Fruit fly (Drosophila melanogaster) whole organism, embryonic: Measurements from ENCODE around the gene CG11131.

ENCODE experiments used
- CG10274 ChIP-seq: fragments of 200-800 bp; sonication (Bioruptor generic); optimal IDR thresholded peaks from 3 replicates; lab custom pipeline; 2017; ENCODE audit warnings: missing biosample characterization, mild to moderate bottlenecking, missing genetic modification characterization
- CG10321 ChIP-seq: fragments of 200-800 bp; sonication (Bioruptor generic); IDR thresholded peaks from 2 replicates; pipeline ENCODE4 v1.3.6; 2022; ENCODE audit warnings: missing biosample characterization, missing genetic modification characterization
- CG11085 ChIP-seq: fragments of 200-800 bp; sonication (Bioruptor generic); IDR thresholded peaks from 2 replicates; pipeline ENCODE4 v1.3.6; 2022; ENCODE audit warnings: missing biosample characterization, missing genetic modification characterization
- CG11723 ChIP-seq: fragments of 200-800 bp; sonication (Bioruptor generic); optimal IDR thresholded peaks from 2 replicates; lab custom pipeline; 2017; ENCODE audit warnings: missing biosample characterization, mild to moderate bottlenecking, missing genetic modification characterization
- CG14014 ChIP-seq: fragments of 200-800 bp; sonication (Bioruptor generic); IDR thresholded peaks from 2 replicates; pipeline ENCODE4 v1.3.6; 2022; ENCODE audit warnings: missing biosample characterization, missing genetic modification characterization
- CG14050 ChIP-seq: fragments of 200-800 bp; sonication (Bioruptor generic); IDR thresholded peaks from 3 replicates; pipeline ENCODE4 v1.3.6; 2022; ENCODE audit warnings: missing biosample characterization, missing genetic modification characterization
- CG17568 ChIP-seq: fragments of 200-800 bp; sonication (Bioruptor generic); optimal IDR thresholded peaks from 2 replicates; lab custom pipeline; 2018; ENCODE audit warnings: missing biosample characterization, mild to moderate bottlenecking, missing genetic modification characterization, moderate library complexity
- CG1832 ChIP-seq: fragments of 200-800 bp; sonication (Bioruptor generic); optimal IDR thresholded peaks from 2 replicates; lab custom pipeline; 2017; ENCODE audit warnings: missing biosample characterization, mild to moderate bottlenecking, missing genetic modification characterization, inconsistent platforms
- CG2889 ChIP-seq: fragments of 200-800 bp; sonication (Bioruptor generic); IDR thresholded peaks from 3 replicates; pipeline ENCODE4 v1.3.6; 2022; ENCODE audit warnings: missing biosample characterization, missing genetic modification characterization
- CG32772 ChIP-seq: fragments of 200-800 bp; sonication (Bioruptor generic); IDR thresholded peaks from 2 replicates; pipeline ENCODE4 v1.3.6; 2022; ENCODE audit warnings: missing biosample characterization, missing genetic modification characterization
- CG3281 ChIP-seq: fragments of 200-800 bp; sonication (Bioruptor generic); optimal IDR thresholded peaks from 3 replicates; lab custom pipeline; 2017; ENCODE audit warnings: missing biosample characterization, mild to moderate bottlenecking, missing genetic modification characterization
- CG4328 ChIP-seq: fragments of 200-800 bp; sonication (Bioruptor generic); optimal IDR thresholded peaks from 3 replicates; lab custom pipeline; 2017; ENCODE audit warnings: missing biosample characterization, missing genetic modification reagents, missing genetic modification characterization
- CG7271 ChIP-seq: fragments of 200-800 bp; sonication (Bioruptor generic); optimal IDR thresholded peaks from 2 replicates; lab custom pipeline; 2018; ENCODE audit warnings: missing biosample characterization, mild to moderate bottlenecking, missing genetic modification characterization, moderate library complexity
- CG7357 ChIP-seq: fragments of 200-800 bp; sonication (Bioruptor generic); IDR thresholded peaks from 3 replicates; pipeline ENCODE4 v1.3.6; 2022; ENCODE audit warnings: missing biosample characterization, missing genetic modification characterization
- CG7928 ChIP-seq: fragments of 200-800 bp; sonication (Bioruptor generic); optimal IDR thresholded peaks from 2 replicates; lab custom pipeline; 2017; ENCODE audit warnings: missing biosample characterization, mild to moderate bottlenecking, missing genetic modification characterization
- CG8359 ChIP-seq: fragments of 200-800 bp; sonication (Bioruptor generic); optimal IDR thresholded peaks from 2 replicates; lab custom pipeline; 2017; ENCODE audit warnings: missing biosample characterization, mild to moderate bottlenecking, missing genetic modification characterization, borderline replicate concordance
- CG8924 ChIP-seq: fragments of 200-800 bp; optimal IDR thresholded peaks from 3 replicates; lab custom pipeline; 2019; ENCODE audit warnings: missing biosample characterization, mild to moderate bottlenecking, missing genetic modification characterization, moderate library complexity
- Dbx ChIP-seq: fragments of 200-800 bp; sonication (Bioruptor generic); IDR thresholded peaks from 3 replicates; pipeline ENCODE4 v1.3.6; 2022; ENCODE audit warnings: missing biosample characterization, missing genetic modification characterization
- Dip3 ChIP-seq: fragments of 200-800 bp; sonication (Bioruptor generic); optimal IDR thresholded peaks from 3 replicates; lab custom pipeline; 2016; ENCODE audit warnings: missing biosample characterization, missing genetic modification characterization
- Ets65A ChIP-seq: fragments of 200-800 bp; sonication (Bioruptor generic); peaks from one replicate; lab custom pipeline; 2016; ENCODE audit warnings: missing biosample characterization, missing genetic modification characterization
- Fer1 ChIP-seq: fragments of 200-800 bp; sonication (Bioruptor generic); optimal IDR thresholded peaks from 2 replicates; lab custom pipeline; 2017; ENCODE audit warnings: missing biosample characterization, mild to moderate bottlenecking, missing genetic modification characterization
- Fer3 ChIP-seq: fragments of 200-800 bp; sonication (Bioruptor generic); optimal IDR thresholded peaks from 2 replicates; lab custom pipeline; 2018; ENCODE audit warnings: missing biosample characterization, mild to moderate bottlenecking, missing genetic modification characterization, moderate library complexity
- Jarid2 ChIP-seq: fragments of 200-800 bp; sonication (Bioruptor generic); optimal IDR thresholded peaks from 3 replicates; lab custom pipeline; 2017; ENCODE audit warnings: mild to moderate bottlenecking, missing biosample characterization, missing genetic modification reagents, missing genetic modification characterization
- Lhr ChIP-seq: fragments of 200-800 bp; sonication (Bioruptor generic); optimal IDR thresholded peaks from 3 replicates; lab custom pipeline; 2017; ENCODE audit warnings: mild to moderate bottlenecking, missing biosample characterization, missing genetic modification reagents, missing genetic modification characterization
- Mad ChIP-seq: fragments of 200-800 bp; sonication (Bioruptor generic); optimal IDR thresholded peaks from 2 replicates; lab custom pipeline; 2016; ENCODE audit warnings: missing biosample characterization, missing genetic modification characterization
- Oli ChIP-seq: fragments of 200-800 bp; sonication (Bioruptor generic); optimal IDR thresholded peaks from 2 replicates; lab custom pipeline; 2018; ENCODE audit warnings: missing biosample characterization, mild to moderate bottlenecking, missing genetic modification characterization, moderate library complexity
- Rfx ChIP-seq: fragments of 200-800 bp; sonication (Bioruptor generic); IDR thresholded peaks from 2 replicates; pipeline ENCODE4 v1.3.6; 2022; ENCODE audit warnings: missing biosample characterization, missing genetic modification characterization
- Sry-δ ChIP-seq: fragments of 200-800 bp; sonication (Bioruptor generic); optimal IDR thresholded peaks from 2 replicates; lab custom pipeline; 2016; ENCODE audit warnings: missing biosample characterization, missing genetic modification characterization
- Stat92E ChIP-seq, 3 experiments: fragments of >200 bp in 2 of 3; fragments of 200-800 bp in 1 of 3; sonication (Bioruptor generic) in 1 of 3; optimal IDR thresholded peaks; 2 replicates each; lab custom pipeline; 2017 to 2019; ENCODE audit warnings: missing biosample characterization in 3 of 3, missing genetic modification characterization in 3 of 3, mild to moderate bottlenecking in 1 of 3, moderate library complexity in 1 of 3
- abd-A ChIP-seq: fragments of 200-800 bp; sonication (Bioruptor generic); optimal IDR thresholded peaks from 3 replicates; lab custom pipeline; 2019; ENCODE audit warnings: missing biosample characterization, mild to moderate bottlenecking, missing genetic modification characterization, moderate library complexity
- al ChIP-seq: fragments of 200-800 bp; sonication (Bioruptor generic); IDR thresholded peaks from 2 replicates; pipeline ENCODE4 v1.3.6; 2022; ENCODE audit warnings: missing biosample characterization, missing genetic modification characterization
- az2 ChIP-seq: fragments of 200-800 bp; sonication (Bioruptor generic); optimal IDR thresholded peaks from 3 replicates; lab custom pipeline; 2016; ENCODE audit warnings: missing biosample characterization, missing genetic modification characterization
- bcd ChIP-seq: fragments of 200-800 bp; sonication (Bioruptor generic); optimal IDR thresholded peaks from 2 replicates; lab custom pipeline; 2017; ENCODE audit warnings: missing biosample characterization, mild to moderate bottlenecking, missing genetic modification characterization
- cwo ChIP-seq: fragments of 200-800 bp; sonication (Bioruptor generic); optimal IDR thresholded peaks from 3 replicates; lab custom pipeline; 2017; ENCODE audit warnings: missing biosample characterization, missing genetic modification characterization, mild to moderate bottlenecking, moderate library complexity, missing genetic modification reagents
- da ChIP-seq: fragments of 200-800 bp; sonication (Bioruptor generic); optimal IDR thresholded peaks from 2 replicates; lab custom pipeline; 2016; ENCODE audit warnings: missing biosample characterization, missing genetic modification characterization
- dan ChIP-seq: fragments of 200-800 bp; sonication (Bioruptor generic); IDR thresholded peaks from 2 replicates; pipeline ENCODE4 v1.3.6; 2022; ENCODE audit warnings: missing biosample characterization, missing genetic modification characterization
- dmrt99B ChIP-seq: fragments of 200-800 bp; sonication (Bioruptor generic); optimal IDR thresholded peaks from 2 replicates; lab custom pipeline; 2018; ENCODE audit warnings: missing biosample characterization, mild to moderate bottlenecking, missing genetic modification characterization, moderate library complexity
- dysf ChIP-seq: fragments of 200-800 bp; sonication (Bioruptor generic); IDR thresholded peaks from 3 replicates; pipeline ENCODE4 v1.3.6; 2022; ENCODE audit warnings: missing biosample characterization, missing genetic modification characterization
- emc ChIP-seq: fragments of 200-800 bp; sonication (Bioruptor generic); optimal IDR thresholded peaks from 2 replicates; lab custom pipeline; 2016; ENCODE audit warnings: missing biosample characterization, missing genetic modification characterization
- esg ChIP-seq: fragments of 200-800 bp; sonication (Bioruptor generic); conservative IDR thresholded peaks from 2 replicates; pipeline ENCODE4 v1.3.6; 2022; ENCODE audit warnings: missing biosample characterization, missing genetic modification characterization
- gcm2 ChIP-seq: fragments of 200-800 bp; sonication (Bioruptor generic); optimal IDR thresholded peaks from 2 replicates; lab custom pipeline; 2016; ENCODE audit warnings: missing biosample characterization, missing genetic modification characterization
- gro ChIP-seq: fragments of 200-800 bp; sonication (Bioruptor generic); optimal IDR thresholded peaks from 2 replicates; lab custom pipeline; 2016; ENCODE audit warnings: missing biosample characterization, missing genetic modification characterization
- her ChIP-seq: fragments of 200-800 bp; sonication (Bioruptor generic); optimal IDR thresholded peaks from 2 replicates; lab custom pipeline; 2016; ENCODE audit warnings: missing biosample characterization, missing genetic modification characterization
- jumu ChIP-seq: fragments of 200-800 bp; sonication (Bioruptor generic); optimal IDR thresholded peaks from 3 replicates; lab custom pipeline; 2016; ENCODE audit warnings: missing biosample characterization, missing genetic modification characterization
- lmd ChIP-seq: fragments of 200-800 bp; sonication (Bioruptor generic); IDR thresholded peaks from 2 replicates; pipeline ENCODE4 v1.3.6; 2022; ENCODE audit warnings: missing biosample characterization, missing genetic modification characterization
- lov ChIP-seq, 2 experiments: fragments of 200-800 bp in 1 of 2; fragments of >200 bp in 1 of 2; sonication (Bioruptor generic) in 1 of 2; IDR thresholded peaks in 1 of 2; optimal IDR thresholded peaks in 1 of 2; 2 replicates in 1 of 2; 3 replicates in 1 of 2; pipeline versions ENCODE4 v1.3.6 to Lab custom; 2017 to 2022; ENCODE audit warnings: missing biosample characterization in 1 of 2, missing genetic modification characterization in 1 of 2
- oc ChIP-seq: fragments of 200-800 bp; sonication (Bioruptor generic); optimal IDR thresholded peaks from 2 replicates; lab custom pipeline; 2018; ENCODE audit warnings: missing biosample characterization, mild to moderate bottlenecking, missing genetic modification characterization, moderate library complexity
- pzg ChIP-seq: fragments of 200-800 bp; sonication (Bioruptor generic); optimal IDR thresholded peaks from 3 replicates; lab custom pipeline; 2018; ENCODE audit warnings: missing biosample characterization, mild to moderate bottlenecking, missing genetic modification characterization, moderate library complexity
- toy ChIP-seq: fragments of 200-800 bp; sonication (Bioruptor generic); IDR thresholded peaks from 2 replicates; pipeline ENCODE4 v1.3.6; 2022; ENCODE audit warnings: missing biosample characterization, missing genetic modification characterization
- z ChIP-seq: fragments of 200-800 bp; sonication (Bioruptor generic); IDR thresholded peaks from 3 replicates; pipeline ENCODE4 v1.3.6; 2022; ENCODE audit warnings: missing biosample characterization, missing genetic modification characterization

CG11131 gene

DNA sequence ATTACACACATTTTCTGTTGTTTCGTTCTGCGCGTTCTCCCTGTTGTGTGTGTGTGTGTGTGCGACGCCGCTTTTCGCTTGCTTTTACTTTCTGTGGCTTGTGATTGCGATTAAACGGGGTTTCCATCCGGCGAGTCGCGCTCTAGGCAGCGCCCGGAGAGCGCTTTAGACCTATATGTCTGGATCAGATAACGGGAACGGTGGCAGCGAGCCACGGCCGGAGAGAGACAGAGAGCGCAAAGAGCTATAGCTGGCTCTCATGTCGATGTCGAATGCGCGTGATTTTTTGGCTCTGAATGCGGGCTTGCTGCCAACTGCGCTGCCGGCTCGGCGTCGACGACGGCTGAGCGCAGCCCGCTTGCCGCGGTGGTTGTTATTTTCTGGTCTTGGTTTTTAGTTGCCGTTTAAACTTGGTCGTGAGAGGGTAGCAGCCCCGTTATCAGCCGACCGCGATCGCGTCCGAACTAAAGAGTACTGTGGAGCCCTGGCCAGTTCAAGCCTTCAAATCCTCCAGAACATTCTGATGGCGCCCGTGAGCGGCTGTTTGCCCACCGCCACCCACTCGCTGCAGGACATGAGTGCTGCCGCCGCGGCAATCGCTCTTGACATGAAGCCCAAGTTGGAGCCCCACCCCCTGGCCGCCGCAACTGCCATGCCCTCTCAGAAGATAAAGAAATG lies 46.9 kb downstream of the CG11131 start, which contains the start of gene Mes2 (continued):
- TF ChIP-seq Fer1 (GFP tag; lab: Kevin White, UChicago) (no peak), her (GFP tag; lab: Kevin White, UChicago) (no peak), CG3281 (GFP tag; lab: Kevin White, UChicago) (no peak), dmrt99B (tag; lab: Kevin White, UChicago) (no peak), bcd (GFP tag; lab: Kevin White, UChicago) (no peak), CG10321 (GFP tag; lab: Robert Waterston, UW) (no peak), Sry-δ (GFP tag; lab: Kevin White, UChicago) (no peak), Lhr (GFP tag; lab: Kevin White, UChicago) (no peak), CG2889 (no peak), CG8359 (GFP tag; lab: Kevin White, UChicago) (no peak), emc (GFP tag; lab: Kevin White, UChicago) (no peak), CG7357 (GFP tag; lab: Robert Waterston, UW) (no peak), lmd (GFP tag; lab: Robert Waterston, UW) (no peak), lov (optimal IDR thresholded peaks at IDR 0.05; lab: Kevin White, UChicago) (no peak), lov (GFP tag; IDR thresholded peaks at IDR 0.05; lab: Robert Waterston, UW) (no peak), CG7928 (GFP tag; lab: Kevin White, UChicago) (no peak), Ets65A (GFP tag; lab: Kevin White, UChicago) (peak; percentile 87), CG17568 (GFP tag; lab: Kevin White, UChicago) (no peak), dysf (GFP tag; lab: Robert Waterston, UW) (0 out of 3 replicates have a peak, but pooled peaks have one; percentile 28), cwo (no peak), jumu (GFP tag; lab: Kevin White, UChicago) (no peak), pzg (no peak), Fer3 (tag; lab: Kevin White, UChicago) (no peak), toy (GFP tag; lab: Robert Waterston, UW) (no peak), z (GFP tag; lab: Robert Waterston, UW) (no peak), esg (GFP tag; lab: Robert Waterston, UW) (no peak), CG7271 (tag; lab: Kevin White, UChicago) (peak; percentile 3), CG8924 (tag; lab: Kevin White, UChicago) (no peak), CG4328 (GFP tag; lab: Kevin White, UChicago) (no peak), CG10274 (GFP tag; lab: Kevin White, UChicago) (no peak), CG11723 (peak; percentile 65), Dip3 (no peak), CG14050 (GFP tag; lab: Robert Waterston, UW) (no peak), gcm2 (no peak), Mad (GFP tag; lab: Kevin White, UChicago) (no peak), Jarid2 (GFP tag; lab: Kevin White, UChicago) (peak; percentile 67), abd-A (no peak), oc (no peak), Oli (tag; lab: Kevin White, UChicago) (no peak), CG32772 (GFP tag; lab: Robert Waterston, UW) (no peak), CG14014 (GFP tag; lab: Robert Waterston, UW) (no peak), Stat92E (GFP tag; optimal IDR thresholded peaks at IDR 0.05; lab: Kevin White, UChicago) (no peak), az2 (no peak), Rfx (GFP tag; lab: Robert Waterston, UW) (no peak), gro (GFP tag; lab: Kevin White, UChicago) (no peak), da (no peak), CG1832 (GFP tag; lab: Kevin White, UChicago) (no peak), Dbx (GFP tag; lab: Robert Waterston, UW) (0 out of 3 replicates have a peak, but pooled peaks have one; percentile 21), dan (GFP tag; lab: Robert Waterston, UW) (no peak), CG11085 (no peak), al (no peak)
